Worm (Caenorhabditis elegans) whole organism, mixed stage, embryonic: Measurements from ENCODE around the gene npl-10.

Experiments used
- M03D4.4 ChIP-seq: sonication (generic microtip); optimal IDR thresholded peaks from 2 replicates; lab custom pipeline; 2017; ENCODE audit warnings: mild to moderate bottlenecking, missing genetic modification characterization, missing compliant biosample characterization
- bed-3 ChIP-seq: fragments of 200-800 bp; sonication (Bioruptor generic); optimal IDR thresholded peaks from 3 replicates; lab custom pipeline; 2018; ENCODE audit warnings: mild to moderate bottlenecking, missing genetic modification characterization, moderate library complexity, missing compliant biosample characterization
- blmp-1 ChIP-seq: fragments of 150-350 bp; optimal IDR thresholded peaks from 2 replicates; lab custom pipeline; 2014; ENCODE audit warnings: missing biosample characterization, missing genetic modification characterization
- ceh-39 ChIP-seq: fragments of 150-350 bp; optimal IDR thresholded peaks from 2 replicates; lab custom pipeline; 2014; ENCODE audit warnings: missing biosample characterization, missing genetic modification characterization
- ceh-83 ChIP-seq: fragments of 200-800 bp; sonication (Bioruptor generic); optimal IDR thresholded peaks from 2 replicates; lab custom pipeline; 2018; ENCODE audit warnings: mild to moderate bottlenecking, missing genetic modification characterization, missing compliant biosample characterization
- ces-1 ChIP-seq: fragments of 150-350 bp; optimal IDR thresholded peaks from 2 replicates; lab custom pipeline; 2014; ENCODE audit warnings: missing biosample characterization, missing genetic modification reagents, missing genetic modification characterization
- cnd-1 ChIP-seq: fragments of 200-800 bp; sonication (Bioruptor generic); optimal IDR thresholded peaks from 2 replicates; lab custom pipeline; 2018; ENCODE audit warnings: mild to moderate bottlenecking, missing genetic modification characterization, missing compliant biosample characterization
- drap-1 ChIP-seq: fragments of 200-800 bp; sonication (Bioruptor generic); optimal IDR thresholded peaks from 3 replicates; lab custom pipeline; 2018; ENCODE audit warnings: mild to moderate bottlenecking, missing genetic modification characterization, missing compliant biosample characterization
- elt-1 ChIP-seq: sonication (generic microtip); optimal IDR thresholded peaks from 2 replicates; lab custom pipeline; 2017; ENCODE audit warnings: missing genetic modification characterization, mild to moderate bottlenecking, missing compliant biosample characterization, antibody characterized with exemption, moderate library complexity, borderline replicate concordance; ENCODE audit not compliant: insufficient read depth
- elt-3 ChIP-seq: fragments of 150-350 bp; optimal IDR thresholded peaks from 2 replicates; lab custom pipeline; 2014; ENCODE audit warnings: missing biosample characterization, missing genetic modification characterization
- flh-1 ChIP-seq: fragments of 200-800 bp; sonication (Bioruptor generic); optimal IDR thresholded peaks from 2 replicates; lab custom pipeline; 2018; ENCODE audit warnings: mild to moderate bottlenecking, missing genetic modification characterization, moderate library complexity, missing compliant biosample characterization
- hlh-1 ChIP-seq: fragments of 150-350 bp; optimal IDR thresholded peaks from 2 replicates; lab custom pipeline; 2014; ENCODE audit warnings: missing biosample characterization, missing genetic modification reagents, missing genetic modification characterization
- lin-13 ChIP-seq: fragments of 150-350 bp; optimal IDR thresholded peaks from 2 replicates; lab custom pipeline; 2014; ENCODE audit warnings: missing biosample characterization, missing genetic modification characterization
- lin-32 ChIP-seq: fragments of 200-800 bp; sonication (Bioruptor generic); optimal IDR thresholded peaks from 2 replicates; lab custom pipeline; 2018; ENCODE audit warnings: mild to moderate bottlenecking, missing genetic modification characterization, missing compliant biosample characterization
- mab-5 ChIP-seq: fragments of 150-350 bp; optimal IDR thresholded peaks from 2 replicates; lab custom pipeline; 2014; ENCODE audit warnings: missing biosample characterization, missing genetic modification characterization
- mep-1 ChIP-seq: fragments of 150-350 bp; optimal IDR thresholded peaks from 2 replicates; lab custom pipeline; 2017; ENCODE audit warnings: missing biosample characterization, missing genetic modification reagents, missing genetic modification characterization, inconsistent platforms
- mls-2 ChIP-seq: sonication (generic microtip); optimal IDR thresholded peaks from 2 replicates; lab custom pipeline; 2016; ENCODE audit warnings: mild to moderate bottlenecking, missing genetic modification characterization, moderate library complexity, missing compliant biosample characterization
- nhr-12 ChIP-seq: fragments of 150-350 bp; optimal IDR thresholded peaks from 2 replicates; lab custom pipeline; 2014; ENCODE audit warnings: missing biosample characterization, missing genetic modification characterization
- nhr-2 ChIP-seq: fragments of 150-350 bp; optimal IDR thresholded peaks from 2 replicates; lab custom pipeline; 2014; ENCODE audit warnings: missing biosample characterization, missing genetic modification characterization
- nhr-237 ChIP-seq: fragments of 150-350 bp; optimal IDR thresholded peaks from 2 replicates; lab custom pipeline; 2014; ENCODE audit warnings: missing biosample characterization, missing genetic modification characterization
- nhr-28 ChIP-seq: fragments of 150-350 bp; optimal IDR thresholded peaks from 2 replicates; lab custom pipeline; 2014; ENCODE audit warnings: missing biosample characterization, missing genetic modification characterization
- pha-4 ChIP-seq: fragments of 150-350 bp; optimal IDR thresholded peaks from 2 replicates; lab custom pipeline; 2018; ENCODE audit warnings: missing biosample characterization, missing genetic modification reagents, missing genetic modification characterization
- sem-2 ChIP-seq: fragments of 200-800 bp; sonication (Bioruptor generic); optimal IDR thresholded peaks from 2 replicates; lab custom pipeline; 2018; ENCODE audit warnings: mild to moderate bottlenecking, missing genetic modification characterization, missing compliant biosample characterization
- snpc-4 ChIP-seq: fragments of 150-350 bp; optimal IDR thresholded peaks from 2 replicates; lab custom pipeline; 2014; ENCODE audit warnings: missing biosample characterization, missing genetic modification characterization
- tbx-8 ChIP-seq: fragments of 200-800 bp; sonication (Bioruptor generic); optimal IDR thresholded peaks from 2 replicates; lab custom pipeline; 2018; ENCODE audit warnings: mild to moderate bottlenecking, missing genetic modification characterization, moderate library complexity, missing compliant biosample characterization
- unc-120 ChIP-seq: sonication (generic microtip); optimal IDR thresholded peaks from 2 replicates; lab custom pipeline; 2017; ENCODE audit warnings: missing genetic modification characterization, missing compliant biosample characterization; ENCODE audit not compliant: poor library complexity, severe bottlenecking
- unc-39 ChIP-seq: fragments of 150-350 bp; optimal IDR thresholded peaks from 2 replicates; lab custom pipeline; 2014; ENCODE audit warnings: missing biosample characterization, missing genetic modification characterization
- unc-62 ChIP-seq: fragments of 150-350 bp; optimal IDR thresholded peaks from 2 replicates; lab custom pipeline; 2014; ENCODE audit warnings: missing biosample characterization, missing genetic modification reagents, missing genetic modification characterization
- zip-8 ChIP-seq: fragments of 150-350 bp; optimal IDR thresholded peaks from 2 replicates; lab custom pipeline; 2014; ENCODE audit warnings: missing biosample characterization, missing genetic modification characterization

Gene npl-10

ce11 chrIII:3906481-3906880, 29.2 kb downstream of the npl-10 start:
- no peak for TF ChIP-seq elt-1 (tag; lab: Kevin White, UChicago)
- TF ChIP-seq lin-32 (GFP tag; lab: Kevin White, UChicago) = no peak
- TF ChIP-seq unc-39 (tag; lab: Kevin White, UChicago) = no peak
- no peak for TF ChIP-seq unc-120
- no peak for TF ChIP-seq snpc-4
- TF ChIP-seq mep-1 (tag; lab: Kevin White, UChicago) = no peak
- no peak for TF ChIP-seq nhr-237 (tag; lab: Kevin White, UChicago)
- no peak for TF ChIP-seq M03D4.4 (tag; lab: Kevin White, UChicago)
- no peak for TF ChIP-seq blmp-1 (tag; lab: Kevin White, UChicago)
- no peak for TF ChIP-seq drap-1 (GFP tag; lab: Kevin White, UChicago)
- no peak for TF ChIP-seq nhr-2 (tag; lab: Kevin White, UChicago)
- TF ChIP-seq sem-2 (GFP tag; lab: Kevin White, UChicago) = no peak
- no peak for TF ChIP-seq pha-4 (tag; lab: Kevin White, UChicago)
- TF ChIP-seq cnd-1 = no peak
- no peak for TF ChIP-seq ceh-83 (GFP tag; lab: Kevin White, UChicago)
- TF ChIP-seq hlh-1 (tag; lab: Kevin White, UChicago) = no peak
- TF ChIP-seq tbx-8 (GFP tag; lab: Kevin White, UChicago) = no peak

ce11 chrIII:3902588-3903325, 33.0 kb downstream of the npl-10 start:
- no peak for TF ChIP-seq pha-4 (tag; lab: Kevin White, UChicago)
- TF ChIP-seq unc-120 = no peak
- TF ChIP-seq ces-1 (GFP tag; lab: Kevin White, UChicago) = peak; percentile 34

ce11 chrIII:3901542-3901941, 34.2 kb downstream of the npl-10 start, which contains the start of gene tir-1:
tir-1 (minus strand) TSS chrIII:3901642.
- no peak for TF ChIP-seq nhr-12 (tag; lab: Kevin White, UChicago)

ce11 chrIII:3898850-3899249, 36.9 kb downstream of the npl-10 start:
- TF ChIP-seq ces-1 (GFP tag; lab: Kevin White, UChicago) (peak; percentile 62), ceh-83 (GFP tag; lab: Kevin White, UChicago) (no peak)

ce11 chrIII:3898354-3898753, 37.4 kb downstream of the npl-10 start:
- TF ChIP-seq mls-2 (tag; lab: Kevin White, UChicago) (no peak), unc-120 (no peak), pha-4 (tag; lab: Kevin White, UChicago) (no peak), elt-1 (tag; lab: Kevin White, UChicago) (no peak), elt-3 (tag; lab: Kevin White, UChicago) (no peak), drap-1 (GFP tag; lab: Kevin White, UChicago) (no peak), mab-5 (tag; lab: Kevin White, UChicago) (no peak), unc-62 (no peak), blmp-1 (tag; lab: Kevin White, UChicago) (no peak), flh-1 (GFP tag; lab: Kevin White, UChicago) (no peak), zip-8 (tag; lab: Kevin White, UChicago) (no peak), lin-13 (no peak), ces-1 (GFP tag; lab: Kevin White, UChicago) (no peak)

- TF ChIP-seq mls-2 (tag; lab: Kevin White, UChicago) = no peak
- TF ChIP-seq elt-3 (tag; lab: Kevin White, UChicago) = no peak
- TF ChIP-seq flh-1 (GFP tag; lab: Kevin White, UChicago) = no peak
- no peak for TF ChIP-seq pha-4 (tag; lab: Kevin White, UChicago)
- no peak for TF ChIP-seq ces-1 (GFP tag; lab: Kevin White, UChicago)
- no peak for TF ChIP-seq unc-39 (tag; lab: Kevin White, UChicago)
- TF ChIP-seq unc-62 = no peak
- no peak for TF ChIP-seq M03D4.4 (tag; lab: Kevin White, UChicago)
- TF ChIP-seq nhr-28 (tag; lab: Kevin White, UChicago) = no peak
- TF ChIP-seq ceh-83 (GFP tag; lab: Kevin White, UChicago) = no peak
- TF ChIP-seq tbx-8 (GFP tag; lab: Kevin White, UChicago) = no peak
- TF ChIP-seq lin-13 = no peak
- no peak for TF ChIP-seq nhr-237 (tag; lab: Kevin White, UChicago)
- no peak for TF ChIP-seq lin-32 (GFP tag; lab: Kevin White, UChicago)
- no peak for TF ChIP-seq blmp-1 (tag; lab: Kevin White, UChicago)
- no peak for TF ChIP-seq ceh-39 (tag; lab: Kevin White, UChicago)
- no peak for TF ChIP-seq sem-2 (GFP tag; lab: Kevin White, UChicago)
- no peak for TF ChIP-seq snpc-4
- TF ChIP-seq bed-3 = no peak
- TF ChIP-seq zip-8 (tag; lab: Kevin White, UChicago) = no peak
- TF ChIP-seq, all 35 proteins: peak for 0
Measured at ce11 chrIII:3893992-3894391, 41.7 kb downstream of the npl-10 start.
